Worm (Caenorhabditis elegans) whole organism, midembryonic: Measurements from ENCODE around the gene W08E12.8.

Source experiments
- T22C8.4 ChIP-seq: fragments of 200-800 bp; sonication (Bioruptor generic); IDR thresholded peaks from 2 replicates; pipeline ENCODE4 v1.3.6; 2022; ENCODE audit warnings: missing genetic modification characterization, missing compliant biosample characterization
- cog-1 ChIP-seq: sonication (generic microtip); optimal IDR thresholded peaks from 2 replicates; lab custom pipeline; 2016; ENCODE audit warnings: missing genetic modification characterization, missing compliant biosample characterization
- med-1 ChIP-seq: sonication (generic microtip); optimal IDR thresholded peaks from 2 replicates; lab custom pipeline; 2017; ENCODE audit warnings: missing genetic modification characterization, mild to moderate bottlenecking, missing compliant biosample characterization, antibody characterized with exemption, missing genetic modification reagents; ENCODE audit not compliant: insufficient read depth
- ztf-29 ChIP-seq: fragments of 200-800 bp; sonication (Bioruptor generic); IDR thresholded peaks from 2 replicates; pipeline ENCODE4 v1.3.6; 2022; ENCODE audit warnings: missing genetic modification reagents, missing genetic modification characterization, missing compliant biosample characterization

DNA sequence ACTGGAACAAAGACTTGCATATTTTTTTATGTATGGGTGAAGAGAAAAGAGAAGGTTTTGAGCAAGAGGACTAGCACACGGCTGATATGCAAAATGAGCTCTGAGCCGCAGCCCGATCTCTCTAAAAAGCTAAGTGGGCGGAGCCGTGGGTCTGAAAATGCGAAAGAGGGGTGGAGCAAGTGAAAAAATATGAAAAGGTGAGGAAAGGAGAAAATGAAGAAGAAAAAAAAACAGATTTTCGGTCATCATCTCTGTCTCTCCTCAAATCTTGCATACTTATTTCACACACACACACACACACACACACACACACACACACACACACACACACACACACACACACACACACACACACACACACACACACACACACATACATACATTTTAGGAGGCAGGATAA is 37.7 kb upstream of the W08E12.8 start, which contains the start of gene dmd-9:
- TF ChIP-seq T22C8.4 (no peak), cog-1 (tag; lab: Kevin White, UChicago) (no peak), med-1 (no peak), ztf-29 (GFP tag; lab: Robert Waterston, UW) (no peak)
